Fruit fly (Drosophila melanogaster) whole organism, embryonic: ENCODE results near the gene TyrRS.

ENCODE experiments used
- Atf6 ChIP-seq: fragments of 200-800 bp; sonication (Bioruptor generic); IDR thresholded peaks from 2 replicates; pipeline ENCODE4 v1.3.6; 2022; ENCODE audit warnings: missing biosample characterization, missing genetic modification characterization
- Bdp1 ChIP-seq: fragments of 200-800 bp; sonication (Bioruptor generic); optimal IDR thresholded peaks from 3 replicates; lab custom pipeline; 2016; ENCODE audit warnings: missing biosample characterization, missing genetic modification characterization
- Bgb ChIP-seq: fragments of 200-800 bp; sonication (Bioruptor generic); IDR thresholded peaks from 2 replicates; pipeline ENCODE4 v1.3.6; 2022; ENCODE audit warnings: missing biosample characterization, missing genetic modification characterization; ENCODE audit not compliant: partially characterized antibody
- BtbVII ChIP-seq: fragments of 200-800 bp; sonication (Bioruptor generic); optimal IDR thresholded peaks from 3 replicates; lab custom pipeline; 2017; ENCODE audit warnings: missing biosample characterization, mild to moderate bottlenecking, missing genetic modification characterization
- Bteb2 ChIP-seq: fragments of 200-800 bp; sonication (Bioruptor generic); optimal IDR thresholded peaks from 2 replicates; lab custom pipeline; 2016; ENCODE audit warnings: missing biosample characterization, missing genetic modification characterization
- CG10209 ChIP-seq: fragments of 200-800 bp; sonication (Bioruptor generic); optimal IDR thresholded peaks from 3 replicates; lab custom pipeline; 2017; ENCODE audit warnings: missing biosample characterization, mild to moderate bottlenecking, missing genetic modification characterization, missing genetic modification reagents
- CG11456 ChIP-seq: fragments of 200-800 bp; sonication (Bioruptor generic); IDR thresholded peaks from 3 replicates; pipeline ENCODE4 v1.3.6; 2022; ENCODE audit warnings: missing biosample characterization, missing genetic modification characterization
- CG11723 ChIP-seq: fragments of 200-800 bp; sonication (Bioruptor generic); optimal IDR thresholded peaks from 2 replicates; lab custom pipeline; 2017; ENCODE audit warnings: missing biosample characterization, mild to moderate bottlenecking, missing genetic modification characterization
- CG12071 ChIP-seq: fragments of 200-800 bp; sonication (Bioruptor generic); optimal IDR thresholded peaks from 3 replicates; lab custom pipeline; 2018; ENCODE audit warnings: missing biosample characterization, mild to moderate bottlenecking, missing genetic modification characterization
- CG14965 ChIP-seq: fragments of 200-800 bp; sonication (Bioruptor generic); optimal IDR thresholded peaks from 2 replicates; lab custom pipeline; 2016; ENCODE audit warnings: missing biosample characterization, missing genetic modification characterization, borderline replicate concordance
- CG1529 ChIP-seq: fragments of 200-800 bp; sonication (Bioruptor generic); optimal IDR thresholded peaks from 3 replicates; lab custom pipeline; 2018; ENCODE audit warnings: missing biosample characterization, missing genetic modification characterization
- CG15514 ChIP-seq: fragments of 200-800 bp; sonication (Bioruptor generic); optimal IDR thresholded peaks from 3 replicates; lab custom pipeline; 2017; ENCODE audit warnings: missing biosample characterization, missing genetic modification characterization, mild to moderate bottlenecking, moderate library complexity, missing genetic modification reagents
- CG1602 ChIP-seq: fragments of 200-800 bp; sonication (Bioruptor generic); optimal IDR thresholded peaks from 3 replicates; lab custom pipeline; 2016; ENCODE audit warnings: missing biosample characterization, missing genetic modification characterization
- CG16779 ChIP-seq: fragments of 200-800 bp; sonication (Bioruptor generic); IDR thresholded peaks from 2 replicates; pipeline ENCODE4 v1.3.6; 2022; ENCODE audit warnings: missing biosample characterization, missing genetic modification characterization
- CG18619 ChIP-seq: fragments of 200-800 bp; sonication (Bioruptor generic); optimal IDR thresholded peaks from 3 replicates; lab custom pipeline; 2017; ENCODE audit warnings: missing biosample characterization, mild to moderate bottlenecking, missing genetic modification characterization
- CG18764 ChIP-seq: fragments of 200-800 bp; sonication (Bioruptor generic); optimal IDR thresholded peaks from 3 replicates; lab custom pipeline; 2016; ENCODE audit warnings: missing biosample characterization, missing genetic modification characterization
- CG2875 ChIP-seq: fragments of 200-800 bp; sonication (Bioruptor generic); optimal IDR thresholded peaks from 2 replicates; lab custom pipeline; 2017; ENCODE audit warnings: missing biosample characterization, mild to moderate bottlenecking, missing genetic modification characterization, missing genetic modification reagents
- CG2889 ChIP-seq: fragments of 200-800 bp; sonication (Bioruptor generic); IDR thresholded peaks from 3 replicates; pipeline ENCODE4 v1.3.6; 2022; ENCODE audit warnings: missing biosample characterization, missing genetic modification characterization
- CG31388 ChIP-seq: fragments of 200-800 bp; sonication (Bioruptor generic); optimal IDR thresholded peaks from 2 replicates; lab custom pipeline; 2016; ENCODE audit warnings: missing biosample characterization, missing genetic modification characterization
- CG42726 ChIP-seq: fragments of 200-800 bp; sonication (Bioruptor generic); IDR thresholded peaks from 2 replicates; pipeline ENCODE4 v1.3.6; 2022; ENCODE audit warnings: missing biosample characterization, missing genetic modification characterization; ENCODE audit not compliant: partially characterized antibody
- CG4404 ChIP-seq: fragments of 200-800 bp; sonication (Bioruptor generic); IDR thresholded peaks from 2 replicates; pipeline ENCODE4 v1.3.6; 2022; ENCODE audit warnings: missing biosample characterization, missing genetic modification characterization
- CG5245 ChIP-seq: fragments of 200-800 bp; sonication (Bioruptor generic); optimal IDR thresholded peaks from 3 replicates; lab custom pipeline; 2016; ENCODE audit warnings: missing biosample characterization, missing genetic modification characterization
- CG6683 ChIP-seq: fragments of 200-800 bp; sonication (Bioruptor generic); optimal IDR thresholded peaks from 2 replicates; lab custom pipeline; 2017; ENCODE audit warnings: missing biosample characterization, mild to moderate bottlenecking, missing genetic modification characterization, missing genetic modification reagents
- CG7839 ChIP-seq: fragments of 200-800 bp; sonication (Bioruptor generic); optimal IDR thresholded peaks from 3 replicates; lab custom pipeline; 2018; ENCODE audit warnings: missing biosample characterization, mild to moderate bottlenecking, missing genetic modification characterization, moderate library complexity
- CHES-1-like ChIP-seq: fragments of 200-800 bp; sonication (Bioruptor generic); optimal IDR thresholded peaks from 2 replicates; lab custom pipeline; 2016; ENCODE audit warnings: missing biosample characterization, missing genetic modification characterization
- CoRest ChIP-seq: fragments of 200-800 bp; sonication (Bioruptor generic); optimal IDR thresholded peaks from 3 replicates; lab custom pipeline; 2018; ENCODE audit warnings: missing biosample characterization, mild to moderate bottlenecking, missing genetic modification characterization, moderate library complexity
- D19B ChIP-seq: fragments of 200-800 bp; sonication (Bioruptor generic); optimal IDR thresholded peaks from 2 replicates; lab custom pipeline; 2017; ENCODE audit warnings: missing biosample characterization, mild to moderate bottlenecking, missing genetic modification characterization
- Deaf1 ChIP-seq: fragments of 200-800 bp; optimal IDR thresholded peaks from 3 replicates; lab custom pipeline; 2019; ENCODE audit warnings: missing biosample characterization, mild to moderate bottlenecking, missing genetic modification characterization, moderate library complexity
- Dip3 ChIP-seq: fragments of 200-800 bp; sonication (Bioruptor generic); optimal IDR thresholded peaks from 3 replicates; lab custom pipeline; 2016; ENCODE audit warnings: missing biosample characterization, missing genetic modification characterization
- E2f1 ChIP-seq: fragments of 200-800 bp; sonication (Bioruptor generic); IDR thresholded peaks from 2 replicates; pipeline ENCODE4 v1.3.6; 2022; ENCODE audit warnings: missing biosample characterization, missing genetic modification characterization
- Myb ChIP-seq: fragments of 200-800 bp; sonication (Bioruptor generic); optimal IDR thresholded peaks from 2 replicates; lab custom pipeline; 2016; ENCODE audit warnings: missing biosample characterization, missing genetic modification characterization
- NC2β ChIP-seq: fragments of 200-800 bp; sonication (Bioruptor generic); optimal IDR thresholded peaks from 2 replicates; lab custom pipeline; 2016; ENCODE audit warnings: missing biosample characterization, missing genetic modification characterization
- Neu2 ChIP-seq: fragments of 200-800 bp; sonication (Bioruptor generic); optimal IDR thresholded peaks from 3 replicates; lab custom pipeline; 2016; ENCODE audit warnings: missing biosample characterization, missing genetic modification characterization, borderline replicate concordance
- Optix ChIP-seq: fragments of 200-800 bp; sonication (Bioruptor generic); IDR thresholded peaks from 3 replicates; pipeline ENCODE4 v1.3.6; 2022; ENCODE audit warnings: missing biosample characterization, missing genetic modification characterization
- Pdp1 ChIP-seq, 2 experiments: fragments of 200-800 bp; sonication (Bioruptor generic); optimal IDR thresholded peaks; 3 replicates each; lab custom pipeline; 2016; ENCODE audit warnings: missing biosample characterization in 2 of 2, missing genetic modification characterization in 2 of 2, mild to moderate bottlenecking in 1 of 2, moderate library complexity in 1 of 2
- Ssrp ChIP-seq: fragments of 200-800 bp; sonication (Bioruptor generic); optimal IDR thresholded peaks from 2 replicates; lab custom pipeline; 2018; ENCODE audit warnings: missing biosample characterization, mild to moderate bottlenecking, missing genetic modification characterization, moderate library complexity
- Taf1 ChIP-seq: fragments of 200-800 bp; sonication (Bioruptor generic); IDR thresholded peaks from 2 replicates; pipeline ENCODE4 v1.3.6; 2022; ENCODE audit warnings: missing biosample characterization, missing genetic modification characterization
- cato ChIP-seq: fragments of 200-800 bp; sonication (Bioruptor generic); optimal IDR thresholded peaks from 2 replicates; lab custom pipeline; 2016; ENCODE audit warnings: missing biosample characterization, missing genetic modification characterization, borderline replicate concordance
- cwo ChIP-seq: fragments of 200-800 bp; sonication (Bioruptor generic); optimal IDR thresholded peaks from 3 replicates; lab custom pipeline; 2017; ENCODE audit warnings: missing biosample characterization, missing genetic modification characterization, mild to moderate bottlenecking, moderate library complexity, missing genetic modification reagents
- gcm ChIP-seq: fragments of 200-800 bp; sonication (Bioruptor generic); optimal IDR thresholded peaks from 2 replicates; lab custom pipeline; 2019; ENCODE audit warnings: missing biosample characterization, mild to moderate bottlenecking, missing genetic modification characterization, moderate library complexity
- gem ChIP-seq: fragments of 200-800 bp; sonication (Bioruptor generic); optimal IDR thresholded peaks from 2 replicates; lab custom pipeline; 2019; ENCODE audit warnings: missing biosample characterization, mild to moderate bottlenecking, missing genetic modification characterization, moderate library complexity
- gt ChIP-seq: fragments of 200-800 bp; sonication (Bioruptor generic); IDR thresholded peaks from 2 replicates; pipeline ENCODE4 v1.3.6; 2022; ENCODE audit warnings: missing biosample characterization, missing genetic modification characterization
- inv ChIP-seq: fragments of 200-800 bp; sonication (Bioruptor generic); IDR thresholded peaks from 2 replicates; pipeline ENCODE4 v1.3.6; 2022; ENCODE audit warnings: missing biosample characterization, missing genetic modification characterization; ENCODE audit not compliant: partially characterized antibody
- klu ChIP-seq: fragments of 200-800 bp; sonication (Bioruptor generic); IDR thresholded peaks from 2 replicates; pipeline ENCODE4 v1.3.6; 2022; ENCODE audit warnings: missing biosample characterization, missing genetic modification characterization
- mirr ChIP-seq: fragments of 200-800 bp; sonication (Bioruptor generic); optimal IDR thresholded peaks from 3 replicates; lab custom pipeline; 2018; ENCODE audit warnings: missing biosample characterization, mild to moderate bottlenecking, missing genetic modification characterization
- pzg ChIP-seq: fragments of 200-800 bp; sonication (Bioruptor generic); optimal IDR thresholded peaks from 3 replicates; lab custom pipeline; 2018; ENCODE audit warnings: missing biosample characterization, mild to moderate bottlenecking, missing genetic modification characterization, moderate library complexity
- sisA ChIP-seq: fragments of 200-800 bp; sonication (Bioruptor generic); IDR thresholded peaks from 2 replicates; pipeline ENCODE4 v1.3.6; 2022; ENCODE audit warnings: missing biosample characterization, missing genetic modification characterization
- tio ChIP-seq: fragments of 200-800 bp; sonication (Bioruptor generic); optimal IDR thresholded peaks from 2 replicates; lab custom pipeline; 2017; ENCODE audit warnings: missing biosample characterization, missing genetic modification characterization, inconsistent platforms
- toy ChIP-seq: fragments of 200-800 bp; sonication (Bioruptor generic); IDR thresholded peaks from 2 replicates; pipeline ENCODE4 v1.3.6; 2022; ENCODE audit warnings: missing biosample characterization, missing genetic modification characterization
- trem ChIP-seq: fragments of 200-800 bp; optimal IDR thresholded peaks from 3 replicates; lab custom pipeline; 2019; ENCODE audit warnings: missing biosample characterization, mild to moderate bottlenecking, missing genetic modification characterization, moderate library complexity
- tup ChIP-seq: fragments of 200-800 bp; sonication (Bioruptor generic); optimal IDR thresholded peaks from 2 replicates; lab custom pipeline; 2016; ENCODE audit warnings: missing biosample characterization, mild to moderate bottlenecking, missing genetic modification characterization, moderate library complexity

TyrRS gene

dm6 chr3L:16411566-16411965 lies 7.5 kb downstream of the TyrRS start, which contains the start of gene fax (continued):
- TF ChIP-seq CG1602 (GFP tag; lab: Kevin White, UChicago) (no peak), inv (no peak), CG14965 (GFP tag; lab: Kevin White, UChicago) (no peak), D19B (GFP tag; lab: Kevin White, UChicago) (no peak), Bgb (peak; percentile 56; the same call in 1 of the 2 replicates), CG12071 (GFP tag; lab: Kevin White, UChicago) (peak; percentile 26), CG42726 (GFP tag; lab: Robert Waterston, UW) (peak; percentile 85), CG5245 (no peak), Pdp1 (GFP tag; optimal IDR thresholded peaks at IDR 0.05; lab: Kevin White, UChicago) (peak in 1 of 2 experiments; percentile 35), Neu2 (GFP tag; lab: Kevin White, UChicago) (no peak), sisA (GFP tag; lab: Robert Waterston, UW) (no peak), cwo (GFP tag; lab: Kevin White, UChicago) (no peak), Myb (GFP tag; lab: Kevin White, UChicago) (peak; percentile 54), CG11723 (GFP tag; lab: Kevin White, UChicago) (peak; percentile 34), CHES-1-like (no peak), mirr (GFP tag; lab: Kevin White, UChicago) (no peak), CG15514 (GFP tag; lab: Kevin White, UChicago) (peak; percentile 71), gcm (peak; percentile 37), gem (tag; lab: Kevin White, UChicago) (no peak), E2f1 (no peak), tio (GFP tag; lab: Kevin White, UChicago) (no peak), CG31388 (GFP tag; lab: Kevin White, UChicago) (no peak), CG4404 (GFP tag; lab: Robert Waterston, UW) (no peak), NC2β (GFP tag; lab: Kevin White, UChicago) (peak; percentile 48), Optix (no peak), BtbVII (GFP tag; lab: Kevin White, UChicago) (no peak), Atf6 (GFP tag; lab: Robert Waterston, UW) (no peak), CG2875 (GFP tag; lab: Kevin White, UChicago) (no peak), Deaf1 (peak; percentile 97), Dip3 (GFP tag; lab: Kevin White, UChicago) (no peak), Bdp1 (GFP tag; lab: Kevin White, UChicago) (no peak), tup (GFP tag; lab: Kevin White, UChicago) (no peak), CG1529 (GFP tag; lab: Kevin White, UChicago) (no peak), CG2889 (GFP tag; lab: Robert Waterston, UW) (no peak), CG7839 (tag; lab: Kevin White, UChicago) (no peak), pzg (GFP tag; lab: Kevin White, UChicago) (peak; percentile 75), trem (tag; lab: Kevin White, UChicago) (peak; percentile 52), toy (GFP tag; lab: Robert Waterston, UW) (no peak), CG6683 (GFP tag; lab: Kevin White, UChicago) (no peak), klu (GFP tag; lab: Robert Waterston, UW) (no peak), CG11456 (GFP tag; lab: Robert Waterston, UW) (no peak), Bteb2 (no peak), CG10209 (GFP tag; lab: Kevin White, UChicago) (no peak), Taf1 (GFP tag; lab: Robert Waterston, UW) (no peak), CoRest (tag; lab: Kevin White, UChicago) (peak; percentile 30), CG18764 (GFP tag; lab: Kevin White, UChicago) (no peak), Ssrp (no peak), CG18619 (GFP tag; lab: Kevin White, UChicago) (peak; percentile 2), cato (no peak), gt (GFP tag; lab: Robert Waterston, UW) (no peak), CG16779 (GFP tag; lab: Robert Waterston, UW) (peak; percentile 66; the same call in 1 of the 2 replicates)
